Fruit fly (Drosophila melanogaster) whole organism, larva: ENCODE data around the gene CG13364.
A peak's percentile ranks its signal among the peaks of the same experiment; 100 is the strongest.

Experiments used
- noc ChIP-seq: fragments of 200-800 bp; sonication (Bioruptor generic); optimal IDR thresholded peaks from 3 replicates; lab custom pipeline; 2019; ENCODE audit warnings: missing biosample characterization, mild to moderate bottlenecking, missing genetic modification characterization, moderate library complexity

CG13364 gene

DNA sequence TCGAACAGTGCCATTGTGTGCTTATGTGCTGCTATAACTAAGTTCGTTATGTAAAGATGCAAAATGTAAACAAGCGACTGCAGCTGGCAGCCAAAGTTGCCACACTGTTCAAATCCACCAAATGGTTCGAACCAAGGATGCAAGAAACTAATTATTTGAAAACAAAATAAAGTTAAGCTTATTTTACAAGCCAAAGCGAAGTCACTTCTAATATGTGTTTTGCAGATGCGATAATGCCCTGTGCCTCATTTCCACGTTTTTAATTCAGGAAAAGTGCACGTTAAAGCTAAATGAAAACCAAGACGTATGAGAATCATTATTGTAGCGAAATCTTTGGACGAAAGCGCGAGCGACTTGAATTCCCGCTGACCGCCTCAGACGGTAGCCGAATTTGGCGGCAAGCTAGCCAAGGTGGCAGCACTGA is 3.9 kb downstream of the CG13364 start, which contains the start of the genes CG13365 and Vsp37A:
CG13365 (minus strand) TSS at position 84 of the 424 bp plus-strand sequence.
Vsp37A (plus strand) TSS at position 399 of the 424 bp plus-strand sequence.
- peak; percentile 52 for TF ChIP-seq noc

DNA sequence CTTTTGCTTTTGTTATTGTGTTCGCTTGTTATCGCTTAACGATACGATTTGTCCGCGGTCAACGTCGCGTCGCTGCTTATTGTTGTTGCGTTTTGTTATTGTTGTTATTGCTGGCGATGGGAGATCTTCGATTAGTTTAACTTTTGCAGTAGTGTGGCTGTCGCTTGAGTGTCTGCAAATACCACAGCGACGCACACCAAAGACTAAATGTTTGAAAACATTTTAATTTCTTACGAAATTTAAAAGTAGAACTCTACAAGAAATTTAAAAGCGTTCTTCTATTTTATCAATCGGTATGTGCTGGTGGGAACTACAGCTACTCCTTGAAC is 4.9 kb downstream of the CG13364 start, which contains the start of gene spdi:
spdi (minus strand) TSS at position 94 of the 329 bp plus-strand sequence.
- no peak for TF ChIP-seq noc

- no peak for TF ChIP-seq noc
Observed at dm6 chrX:619220-620101, 5.5 kb downstream of the CG13364 start.

- TF ChIP-seq noc, result peak; percentile 70
Observed at dm6 chrX:618583-618982, 6.4 kb downstream of the CG13364 start.

DNA sequence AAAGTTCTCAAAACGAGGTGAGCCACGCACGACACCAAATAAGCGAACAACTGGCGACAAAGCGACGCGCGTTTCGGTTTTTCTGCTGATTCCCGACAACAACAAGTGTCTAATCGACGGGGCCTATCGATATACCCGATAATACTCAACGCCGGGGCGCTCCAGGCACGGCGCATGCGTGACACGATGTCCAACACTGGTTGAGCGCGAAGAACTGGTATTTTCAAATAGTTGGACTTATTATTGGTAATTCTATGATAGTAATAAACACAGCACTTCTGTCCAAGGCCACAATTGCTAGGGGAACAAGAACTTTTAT is 7.6 kb downstream of the CG13364 start:
- TF ChIP-seq noc, result no peak

dm6 chrX:616761-617476 is 8.1 kb downstream of the CG13364 start:
- TF ChIP-seq noc, result no peak

- TF ChIP-seq noc, result no peak
Observed at dm6 chrX:610048-610447, 15.0 kb downstream of the CG13364 start.

DNA sequence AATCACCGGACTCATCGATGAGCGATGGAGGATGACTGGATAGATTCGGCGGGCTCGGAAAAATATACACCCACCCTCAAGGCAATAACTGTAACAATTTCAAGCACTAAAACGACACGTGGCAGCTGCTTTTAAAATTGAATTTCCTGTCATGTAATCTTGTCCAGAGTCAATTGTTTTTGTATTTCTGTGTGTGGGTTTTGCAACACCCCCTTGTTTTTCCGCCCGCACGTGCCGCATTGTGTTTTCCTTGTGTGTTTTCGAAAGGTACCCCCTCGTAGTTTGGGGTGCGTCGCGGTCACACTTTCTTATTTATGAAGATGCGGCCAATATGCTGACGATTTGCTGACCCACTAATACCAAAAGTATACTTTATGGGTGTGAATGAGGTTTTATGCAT is 23.0 kb downstream of the CG13364 start:
- no peak for TF ChIP-seq noc

DNA sequence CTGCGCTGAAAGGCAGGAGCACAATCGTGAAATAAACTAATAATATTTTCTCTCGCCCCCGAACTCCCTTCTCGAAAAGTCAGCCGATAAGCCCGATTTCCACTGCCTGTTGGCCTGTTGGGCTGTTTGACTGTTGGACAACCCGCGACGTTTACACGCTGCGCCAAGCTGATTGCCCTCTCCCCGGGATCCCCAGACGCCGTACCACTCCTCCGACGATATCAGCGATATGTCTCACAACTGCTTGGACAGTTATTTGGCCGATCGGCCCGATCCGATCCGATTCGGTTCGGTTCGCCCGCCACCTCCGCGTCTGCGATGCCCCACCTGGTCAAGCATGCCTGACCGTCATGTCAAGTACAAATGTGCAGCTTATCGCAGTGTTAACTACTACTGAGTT is 25.3 kb downstream of the CG13364 start:
- TF ChIP-seq noc, result no peak

DNA sequence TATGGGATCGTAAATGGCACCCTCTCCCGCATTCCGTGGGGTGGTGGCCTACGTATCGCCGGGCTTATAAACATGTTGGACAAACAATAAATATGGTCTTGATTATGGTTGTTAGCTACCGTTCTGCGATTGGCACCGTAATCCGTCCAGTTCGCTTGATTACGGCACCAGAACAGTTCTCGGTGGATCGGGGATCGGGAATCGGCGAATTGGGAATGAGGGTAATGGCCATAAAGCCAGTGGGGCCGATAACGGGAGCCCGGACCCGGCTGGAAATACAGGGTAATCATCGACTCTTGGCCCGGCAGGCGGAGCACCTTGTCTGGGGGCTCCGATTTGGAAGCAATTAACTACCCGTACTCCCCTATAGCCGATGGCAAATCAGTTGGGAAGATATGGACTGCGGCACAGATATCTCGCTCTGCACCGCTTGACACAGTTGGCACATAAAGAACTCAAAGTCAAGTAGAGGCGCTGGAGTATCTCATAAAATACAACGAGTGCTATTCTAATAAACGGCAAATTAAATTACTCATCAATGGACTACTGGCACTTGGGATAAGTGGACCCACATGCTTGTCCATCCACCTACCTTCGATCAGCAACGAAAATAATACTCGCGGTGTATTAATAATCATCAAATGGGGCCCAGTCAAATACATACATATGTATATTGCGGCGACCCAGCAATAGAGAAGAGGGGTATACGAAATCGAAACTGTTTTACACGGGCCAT is 26.5 kb downstream of the CG13364 start:
- TF ChIP-seq noc, result peak; percentile 40

dm6 chrX:597057-597456 is 27.9 kb downstream of the CG13364 start:
- TF ChIP-seq noc, result no peak

- TF ChIP-seq noc, result no peak
Observed at dm6 chrX:592588-593288, 32.3 kb downstream of the CG13364 start.

DNA sequence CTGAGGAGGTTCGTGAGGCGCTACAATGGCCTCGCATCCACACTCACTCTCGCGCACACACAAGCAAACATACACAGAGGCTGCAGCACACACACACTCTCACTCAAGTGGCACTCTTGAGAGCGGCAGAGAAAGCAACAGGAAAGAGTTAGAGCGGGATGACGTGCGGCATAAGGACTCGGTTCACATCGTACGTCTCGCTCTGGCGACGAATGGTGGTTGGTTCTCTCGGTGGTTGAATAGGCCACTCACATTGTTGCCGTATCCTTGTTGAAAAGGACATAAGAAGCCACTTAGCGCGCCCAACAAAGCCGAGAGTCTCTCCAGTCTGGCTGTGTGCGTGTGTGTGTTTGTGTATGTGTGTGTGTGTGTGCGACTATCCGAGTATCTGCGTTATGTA is 34.5 kb downstream of the CG13364 start:
- no peak for TF ChIP-seq noc

dm6 chrX:588941-589340 is 36.1 kb downstream of the CG13364 start:
- TF ChIP-seq noc, result no peak

dm6 chrX:581825-582224 is 43.2 kb downstream of the CG13364 start, which contains the start of gene vnd:
Gene vnd (plus strand): TSS chrX:582121.
- no peak for TF ChIP-seq noc

- no peak for TF ChIP-seq noc
Observed at dm6 chrX:580635-581034, 44.4 kb downstream of the CG13364 start.
